Worm (Caenorhabditis elegans) whole organism, young adult: Measurements from ENCODE around the gene ceh-28.

ENCODE experiments used
- B0336.3 ChIP-seq: fragments of 200-800 bp; sonication (Bioruptor generic); IDR thresholded peaks from 2 replicates; pipeline ENCODE4 v1.3.6; 2022; ENCODE audit warnings: missing genetic modification characterization, missing compliant biosample characterization
- F23B12.7 ChIP-seq: sonication (generic microtip); optimal IDR thresholded peaks from 2 replicates; lab custom pipeline; 2017; ENCODE audit warnings: missing genetic modification characterization, mild to moderate bottlenecking, missing compliant biosample characterization, antibody characterized with exemption, moderate library complexity; ENCODE audit not compliant: insufficient read depth
- F33H1.4 ChIP-seq: fragments of 200-800 bp; sonication (Bioruptor generic); IDR thresholded peaks from 2 replicates; pipeline ENCODE4 v1.3.6; 2022; ENCODE audit warnings: missing genetic modification reagents, missing genetic modification characterization, missing compliant biosample characterization
- F37B4.10 ChIP-seq: fragments of 200-800 bp; sonication (Bioruptor generic); IDR thresholded peaks from 2 replicates; pipeline ENCODE4 v1.3.6; 2022; ENCODE audit warnings: missing genetic modification characterization, missing compliant biosample characterization
- F57A8.1 ChIP-seq: fragments of 200-800 bp; sonication (Bioruptor generic); optimal IDR thresholded peaks from 2 replicates; lab custom pipeline; 2018; ENCODE audit warnings: mild to moderate bottlenecking, missing genetic modification characterization, moderate library complexity, missing compliant biosample characterization
- K12H6.12 ChIP-seq: fragments of 200-800 bp; sonication (Bioruptor generic); optimal IDR thresholded peaks from 2 replicates; lab custom pipeline; 2018; ENCODE audit warnings: mild to moderate bottlenecking, missing genetic modification characterization, missing compliant biosample characterization
- T07F8.4 ChIP-seq: sonication (generic microtip); optimal IDR thresholded peaks from 2 replicates; lab custom pipeline; 2016; ENCODE audit warnings: mild to moderate bottlenecking, missing genetic modification characterization, moderate library complexity, missing compliant biosample characterization
- Y53F4B.3 ChIP-seq: fragments of 200-800 bp; sonication (Bioruptor generic); IDR thresholded peaks from 2 replicates; pipeline ENCODE4 v1.3.6; 2022; ENCODE audit warnings: missing genetic modification reagents, missing genetic modification characterization, missing compliant biosample characterization
- Y56A3A.18 ChIP-seq: fragments of 200-800 bp; sonication (Bioruptor generic); IDR thresholded peaks from 2 replicates; pipeline ENCODE4 v1.3.6; 2022; ENCODE audit warnings: missing genetic modification reagents, missing genetic modification characterization, missing compliant biosample characterization
- Y95B8A.8 ChIP-seq: fragments of 200-800 bp; sonication (Bioruptor generic); IDR thresholded peaks from 2 replicates; pipeline ENCODE4 v1.3.6; 2022; ENCODE audit warnings: missing genetic modification reagents, missing genetic modification characterization, missing compliant biosample characterization
- ZK185.1 ChIP-seq: sonication (generic microtip); optimal IDR thresholded peaks from 2 replicates; lab custom pipeline; 2016; ENCODE audit warnings: mild to moderate bottlenecking, missing genetic modification characterization, missing compliant biosample characterization; ENCODE audit not compliant: poor library complexity, severe bottlenecking
- akir-1 ChIP-seq: fragments of 200-800 bp; sonication (Bioruptor generic); optimal IDR thresholded peaks from 2 replicates; lab custom pipeline; 2018; ENCODE audit warnings: mild to moderate bottlenecking, missing genetic modification characterization, moderate library complexity, missing compliant biosample characterization
- ama-1 ChIP-seq, 3 experiments: fragments of 150-350 bp in 1 of 3; sonication (generic microtip) in 2 of 3; optimal IDR thresholded peaks; 2 replicates each; lab custom pipeline; 2014 to 2018; ENCODE audit warnings: missing biosample characterization in 2 of 3, missing genetic modification characterization in 2 of 3, missing genetic modification reagents in 2 of 3
- aptf-2 ChIP-seq: fragments of 200-800 bp; sonication (Bioruptor generic); conservative IDR thresholded peaks from 2 replicates; pipeline ENCODE4 v1.3.6; 2022; ENCODE audit warnings: missing genetic modification reagents, missing genetic modification characterization, missing compliant biosample characterization
- aptf-3 ChIP-seq: fragments of 200-800 bp; sonication (Bioruptor generic); IDR thresholded peaks from 2 replicates; pipeline ENCODE4 v1.3.6; 2022; ENCODE audit warnings: missing genetic modification characterization, missing compliant biosample characterization
- attf-6 ChIP-seq: fragments of 200-800 bp; sonication (Bioruptor generic); IDR thresholded peaks from 2 replicates; pipeline ENCODE4 v1.3.6; 2022; ENCODE audit warnings: missing genetic modification reagents, missing genetic modification characterization, missing compliant biosample characterization
- bed-2 ChIP-seq: fragments of 200-800 bp; sonication (Bioruptor generic); IDR thresholded peaks from 2 replicates; pipeline ENCODE4 v1.3.6; 2022; ENCODE audit warnings: missing genetic modification reagents, missing genetic modification characterization, missing compliant biosample characterization
- ceh-100 ChIP-seq: fragments of 200-800 bp; sonication (Bioruptor generic); IDR thresholded peaks from 2 replicates; pipeline ENCODE4 v1.3.6; 2022; ENCODE audit warnings: missing genetic modification reagents, missing genetic modification characterization, missing compliant biosample characterization
- ceh-27 ChIP-seq: fragments of 200-800 bp; sonication (Bioruptor generic); optimal IDR thresholded peaks from 2 replicates; lab custom pipeline; 2018; ENCODE audit warnings: mild to moderate bottlenecking, missing genetic modification characterization, moderate library complexity, missing compliant biosample characterization
- ceh-58 ChIP-seq: fragments of 200-800 bp; sonication (Bioruptor generic); IDR thresholded peaks from 2 replicates; pipeline ENCODE4 v1.3.6; 2022; ENCODE audit warnings: missing genetic modification characterization, missing compliant biosample characterization
- ceh-79 ChIP-seq: sonication (generic microtip); optimal IDR thresholded peaks from 2 replicates; lab custom pipeline; 2017; ENCODE audit warnings: mild to moderate bottlenecking, missing genetic modification characterization, missing compliant biosample characterization
- chd-7 ChIP-seq: sonication (generic microtip); optimal IDR thresholded peaks from 2 replicates; lab custom pipeline; 2016; ENCODE audit warnings: mild to moderate bottlenecking, missing genetic modification characterization, moderate library complexity, missing compliant biosample characterization
- dpff-1 ChIP-seq: sonication (generic microtip); optimal IDR thresholded peaks from 2 replicates; lab custom pipeline; 2017; ENCODE audit warnings: mild to moderate bottlenecking, missing genetic modification characterization, missing compliant biosample characterization
- dpl-1 ChIP-seq: fragments of 150-350 bp; optimal IDR thresholded peaks from 2 replicates; lab custom pipeline; 2014; ENCODE audit warnings: missing biosample characterization, missing genetic modification reagents, missing genetic modification characterization
- egl-18 ChIP-seq: fragments of 200-800 bp; sonication (Bioruptor generic); IDR thresholded peaks from 2 replicates; pipeline ENCODE4 v1.3.6; 2022; ENCODE audit warnings: missing genetic modification reagents, missing genetic modification characterization, missing compliant biosample characterization
- ets-4 ChIP-seq: fragments of 200-800 bp; sonication (Bioruptor generic); optimal IDR thresholded peaks from 2 replicates; lab custom pipeline; 2018; ENCODE audit warnings: mild to moderate bottlenecking, missing genetic modification characterization, missing compliant biosample characterization
- fkh-3 ChIP-seq: sonication (generic microtip); optimal IDR thresholded peaks from 2 replicates; lab custom pipeline; 2016; ENCODE audit warnings: mild to moderate bottlenecking, missing genetic modification characterization, missing compliant biosample characterization
- gei-17 ChIP-seq: fragments of 200-800 bp; sonication (Bioruptor generic); optimal IDR thresholded peaks from 2 replicates; lab custom pipeline; 2018; ENCODE audit warnings: mild to moderate bottlenecking, missing genetic modification characterization, missing compliant biosample characterization
- hlh-26 ChIP-seq: fragments of 200-800 bp; sonication (Bioruptor generic); conservative IDR thresholded peaks from 2 replicates; pipeline ENCODE4 v1.3.6; 2022; ENCODE audit warnings: missing genetic modification reagents, missing genetic modification characterization, missing compliant biosample characterization
- hmg-1.2 ChIP-seq: fragments of 200-800 bp; sonication (Bioruptor generic); IDR thresholded peaks from 2 replicates; pipeline ENCODE4 v1.3.6; 2022; ENCODE audit warnings: missing genetic modification reagents, missing genetic modification characterization, missing compliant biosample characterization
- let-607 ChIP-seq, 2 experiments: fragments of 200-800 bp in 1 of 2; sonication (Bioruptor generic) in 1 of 2; sonication (generic microtip) in 1 of 2; optimal IDR thresholded peaks; 2 replicates each; lab custom pipeline; 2016 to 2018; ENCODE audit warnings: mild to moderate bottlenecking in 2 of 2, missing compliant biosample characterization in 2 of 2, missing genetic modification characterization in 2 of 2, moderate library complexity in 2 of 2, missing genotype in 1 of 2
- lin-26 ChIP-seq: fragments of 200-800 bp; sonication (Bioruptor generic); IDR thresholded peaks from 2 replicates; pipeline ENCODE4 v1.3.6; 2022; ENCODE audit warnings: missing genetic modification reagents, missing genetic modification characterization, missing compliant biosample characterization
- lin-40 ChIP-seq: sonication (generic microtip); optimal IDR thresholded peaks from 2 replicates; lab custom pipeline; 2016; ENCODE audit warnings: missing genetic modification characterization, mild to moderate bottlenecking, missing compliant biosample characterization, missing genotype, missing genetic modification reagents
- lin-54 ChIP-seq: fragments of 200-800 bp; sonication (Bioruptor generic); optimal IDR thresholded peaks from 2 replicates; lab custom pipeline; 2018; ENCODE audit warnings: mild to moderate bottlenecking, missing genetic modification characterization, missing compliant biosample characterization
- lsy-27 ChIP-seq: sonication (generic microtip); optimal IDR thresholded peaks from 2 replicates; lab custom pipeline; 2017; ENCODE audit warnings: missing genetic modification characterization, mild to moderate bottlenecking, missing compliant biosample characterization, antibody characterized with exemption, missing genotype, borderline replicate concordance; ENCODE audit not compliant: insufficient read depth
- madf-6 ChIP-seq: fragments of 200-800 bp; sonication (Bioruptor generic); IDR thresholded peaks from 2 replicates; pipeline ENCODE4 v1.3.6; 2022; ENCODE audit warnings: missing genetic modification reagents, missing genetic modification characterization, missing compliant biosample characterization
- mel-28 ChIP-seq: sonication (generic microtip); optimal IDR thresholded peaks from 2 replicates; lab custom pipeline; 2016; ENCODE audit warnings: borderline replicate concordance, mild to moderate bottlenecking, missing genetic modification characterization, missing compliant biosample characterization
- nfya-1 ChIP-seq: sonication (generic microtip); optimal IDR thresholded peaks from 2 replicates; lab custom pipeline; 2017; ENCODE audit warnings: antibody characterized with exemption, missing compliant biosample characterization, missing genetic modification characterization, borderline replicate concordance; ENCODE audit not compliant: insufficient read depth
- nhr-179 ChIP-seq: sonication (generic microtip); optimal IDR thresholded peaks from 2 replicates; lab custom pipeline; 2016; ENCODE audit warnings: mild to moderate bottlenecking, missing genetic modification characterization, missing compliant biosample characterization
- repo-1 ChIP-seq: sonication (generic microtip); optimal IDR thresholded peaks from 2 replicates; lab custom pipeline; 2017; ENCODE audit warnings: mild to moderate bottlenecking, missing genetic modification characterization, missing compliant biosample characterization
- somi-1 ChIP-seq: fragments of 200-800 bp; sonication (Bioruptor generic); optimal IDR thresholded peaks from 2 replicates; lab custom pipeline; 2018; ENCODE audit warnings: mild to moderate bottlenecking, missing genetic modification characterization, missing compliant biosample characterization
- tbx-9 ChIP-seq: sonication (generic microtip); optimal IDR thresholded peaks from 2 replicates; lab custom pipeline; 2016; ENCODE audit warnings: borderline replicate concordance, missing genetic modification characterization, inconsistent platforms, missing compliant biosample characterization
- tlf-1 ChIP-seq: fragments of 200-800 bp; sonication (Bioruptor generic); optimal IDR thresholded peaks from 2 replicates; lab custom pipeline; 2018; ENCODE audit warnings: mild to moderate bottlenecking, missing genetic modification characterization, missing compliant biosample characterization
- unc-62 ChIP-seq: fragments of 150-350 bp; optimal IDR thresholded peaks from 2 replicates; lab custom pipeline; 2014; ENCODE audit warnings: missing biosample characterization, missing genetic modification reagents, missing genetic modification characterization
- ztf-18 ChIP-seq: sonication (generic microtip); optimal IDR thresholded peaks from 2 replicates; lab custom pipeline; 2016; ENCODE audit warnings: missing genotype, mild to moderate bottlenecking, missing genetic modification characterization, missing compliant biosample characterization
- ztf-3 ChIP-seq: fragments of 200-800 bp; sonication (Bioruptor generic); optimal IDR thresholded peaks from 2 replicates; lab custom pipeline; 2018; ENCODE audit warnings: mild to moderate bottlenecking, missing genetic modification characterization, missing compliant biosample characterization

Gene ceh-28

DNA sequence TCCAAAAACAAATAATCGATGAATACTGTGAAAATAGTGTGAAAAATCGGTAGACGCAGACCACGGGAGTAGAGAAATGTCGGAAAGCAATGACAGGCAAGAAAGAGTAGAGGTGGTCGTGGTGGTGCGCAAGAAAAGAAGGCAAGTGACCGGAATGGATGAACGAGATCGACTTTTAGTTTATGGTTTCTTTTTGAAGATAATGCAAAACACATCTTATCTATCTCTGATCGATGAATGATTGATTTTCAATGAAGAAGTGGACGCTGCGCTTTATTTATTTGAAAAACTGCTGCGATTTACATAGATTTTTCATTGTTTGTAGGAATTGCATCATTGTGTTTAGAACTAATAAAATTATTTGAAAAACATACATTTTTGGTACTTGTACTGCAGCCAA, 45.4 kb downstream of the ceh-28 start:
- TF ChIP-seq hmg-1.2 (GFP tag; lab: Robert Waterston, UW), result peak; percentile 69
- TF ChIP-seq akir-1 (GFP tag; lab: Kevin White, UChicago), result no peak
- no peak for TF ChIP-seq aptf-3 (GFP tag; lab: Robert Waterston, UW)

DNA sequence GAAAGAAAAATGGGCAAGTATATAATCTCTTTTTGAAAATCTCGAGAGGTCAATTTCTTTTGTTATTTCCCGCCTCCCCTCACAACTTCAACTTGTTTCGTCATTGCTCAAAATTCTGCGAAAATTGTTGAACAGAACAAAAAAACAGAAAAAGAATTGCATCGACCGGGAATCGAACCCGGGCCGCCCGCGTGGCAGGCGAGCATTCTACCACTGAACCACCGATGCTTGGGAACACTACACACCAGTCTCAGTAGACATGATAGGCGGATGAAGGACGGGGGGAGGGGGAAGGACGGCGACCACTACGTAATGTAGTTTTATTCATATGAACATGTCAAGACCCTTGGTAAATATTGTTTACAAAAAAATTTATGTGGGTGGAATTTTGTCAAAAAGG, 46.6 kb downstream of the ceh-28 start:
- TF ChIP-seq tlf-1 (peak; percentile 48), dpl-1 (GFP tag; lab: Kevin White, UChicago) (no peak), ztf-18 (tag; lab: Kevin White, UChicago) (peak; percentile 71), tbx-9 (tag; lab: Kevin White, UChicago) (no peak), repo-1 (peak; percentile 68), madf-6 (no peak), lsy-27 (tag; lab: Kevin White, UChicago) (peak; percentile 17), F33H1.4 (no peak), ets-4 (peak; percentile 84), unc-62 (GFP tag; lab: Kevin White, UChicago) (no peak), lin-26 (GFP tag; lab: Robert Waterston, UW) (no peak; the same call in none of the 2 replicates), dpff-1 (tag; lab: Kevin White, UChicago) (no peak), chd-7 (tag; lab: Kevin White, UChicago) (peak; percentile 90), aptf-2 (GFP tag; lab: Robert Waterston, UW) (0 out of 2 replicates have a peak, but pooled peaks have one; percentile 46), attf-6 (GFP tag; lab: Robert Waterston, UW) (peak; percentile 79; the same call in 1 of the 2 replicates), ztf-3 (GFP tag; lab: Kevin White, UChicago) (peak; percentile 16), B0336.3 (GFP tag; lab: Robert Waterston, UW) (no peak), ZK185.1 (tag; lab: Kevin White, UChicago) (peak; percentile 64), nfya-1 (tag; lab: Kevin White, UChicago) (no peak), K12H6.12 (tag; lab: Kevin White, UChicago) (peak; percentile 76), somi-1 (GFP tag; lab: Kevin White, UChicago) (peak; percentile 81), Y95B8A.8 (GFP tag; lab: Robert Waterston, UW) (peak; percentile 89), egl-18 (GFP tag; lab: Robert Waterston, UW) (peak; percentile 75; the same call in 1 of the 2 replicates), ama-1 (optimal IDR thresholded peaks at IDR 0.05; lab: Kevin White, UChicago) (no peak), ama-1 (GFP tag; optimal IDR thresholded peaks at IDR 0.05; lab: Kevin White, UChicago) (peak in 1 of 2 experiments; percentile 66), ceh-27 (GFP tag; lab: Kevin White, UChicago) (peak; percentile 81), fkh-3 (no peak), Y56A3A.18 (GFP tag; lab: Robert Waterston, UW) (peak; percentile 82), bed-2 (peak; percentile 66; the same call in 1 of the 2 replicates), ceh-100 (peak; percentile 58; the same call in 1 of the 2 replicates), let-607 (tag; optimal IDR thresholded peaks at IDR 0.05; lab: Kevin White, UChicago) (peak; percentile 56 to 73), T07F8.4 (tag; lab: Kevin White, UChicago) (peak; percentile 52), gei-17 (GFP tag; lab: Kevin White, UChicago) (peak; percentile 33), F37B4.10 (no peak), hlh-26 (GFP tag; lab: Robert Waterston, UW) (no peak), nhr-179 (tag; lab: Kevin White, UChicago) (no peak), Y53F4B.3 (GFP tag; lab: Robert Waterston, UW) (peak; percentile 72; the same call in 1 of the 2 replicates), ceh-79 (tag; lab: Kevin White, UChicago) (peak; percentile 67), lin-54 (GFP tag; lab: Kevin White, UChicago) (no peak), lin-40 (tag; lab: Kevin White, UChicago) (peak; percentile 83), F57A8.1 (no peak), F23B12.7 (tag; lab: Kevin White, UChicago) (peak; percentile 67), mel-28 (tag; lab: Kevin White, UChicago) (peak; percentile 38), ceh-58 (GFP tag; lab: Robert Waterston, UW) (no peak)
